Worm (Caenorhabditis elegans) whole organism, L4 larva: ENCODE measurements around the gene Y73B6BL.288.

Source experiments
- F37D6.2 ChIP-seq: sonication (generic microtip); optimal IDR thresholded peaks from 2 replicates; lab custom pipeline; 2016; ENCODE audit warnings: mild to moderate bottlenecking, missing genetic modification characterization, missing compliant biosample characterization
- F44E2.7 ChIP-seq: fragments of 200-800 bp; sonication (Bioruptor generic); IDR thresholded peaks from 2 replicates; pipeline ENCODE4 v2.1.2; 2022; ENCODE audit warnings: missing genetic modification characterization, missing compliant biosample characterization
- T26A8.4 ChIP-seq: fragments of 200-800 bp; sonication (Bioruptor generic); IDR thresholded peaks from 2 replicates; pipeline ENCODE4 v1.3.6; 2022; ENCODE audit warnings: missing genetic modification characterization, missing compliant biosample characterization
- Y105C5A.15 ChIP-seq: fragments of 200-800 bp; sonication (Bioruptor generic); IDR thresholded peaks from 2 replicates; pipeline ENCODE4 v1.3.6; 2022; ENCODE audit warnings: missing genetic modification characterization, missing compliant biosample characterization
- Y48G9A.11 ChIP-seq: fragments of 200-800 bp; sonication (Bioruptor generic); IDR thresholded peaks from 2 replicates; pipeline ENCODE4 v1.3.6; 2022; ENCODE audit warnings: missing genetic modification reagents, missing genetic modification characterization, missing compliant biosample characterization
- aha-1 ChIP-seq: fragments of 150-350 bp; peaks from one replicate; lab custom pipeline; 2014; ENCODE audit warnings: missing biosample characterization, missing genetic modification characterization
- ceh-20 ChIP-seq: fragments of 200-800 bp; sonication (Bioruptor generic); IDR thresholded peaks from 2 replicates; pipeline ENCODE4 v1.3.6; 2022; ENCODE audit warnings: missing genetic modification reagents, missing genetic modification characterization, missing compliant biosample characterization
- ceh-82 ChIP-seq: sonication (generic microtip); optimal IDR thresholded peaks from 2 replicates; lab custom pipeline; 2017; ENCODE audit warnings: missing biosample characterization, missing genetic modification characterization
- ctbp-1 ChIP-seq: fragments of 200-800 bp; sonication (Bioruptor generic); IDR thresholded peaks from 2 replicates; pipeline ENCODE4 v1.3.6; 2022; ENCODE audit warnings: missing genetic modification reagents, missing genetic modification characterization, missing compliant biosample characterization
- daf-19 ChIP-seq: fragments of 200-800 bp; sonication (Bioruptor generic); conservative IDR thresholded peaks from 2 replicates; pipeline ENCODE4 v1.3.6; 2022; ENCODE audit warnings: missing genetic modification characterization, missing compliant biosample characterization
- dmd-9 ChIP-seq: fragments of 200-800 bp; sonication (Bioruptor generic); IDR thresholded peaks from 2 replicates; pipeline ENCODE4 v1.3.6; 2022; ENCODE audit warnings: missing genetic modification reagents, missing genetic modification characterization, missing compliant biosample characterization
- dpl-1 ChIP-seq: fragments of 150-350 bp; optimal IDR thresholded peaks from 2 replicates; lab custom pipeline; 2014; ENCODE audit warnings: missing biosample characterization, missing genetic modification reagents, missing genetic modification characterization
- fkh-10 ChIP-seq: fragments of 150-350 bp; optimal IDR thresholded peaks from 2 replicates; lab custom pipeline; 2014; ENCODE audit warnings: missing biosample characterization, missing genetic modification reagents, missing genetic modification characterization
- fos-1 ChIP-seq: fragments of 150-350 bp; optimal IDR thresholded peaks from 2 replicates; lab custom pipeline; 2014; ENCODE audit warnings: missing biosample characterization, missing genetic modification characterization
- gei-8 ChIP-seq: fragments of 200-800 bp; sonication (Bioruptor generic); optimal IDR thresholded peaks from 2 replicates; lab custom pipeline; 2018; ENCODE audit warnings: mild to moderate bottlenecking, missing genetic modification characterization, missing compliant biosample characterization
- hif-1 ChIP-seq, 2 experiments: sonication (generic microtip); optimal IDR thresholded peaks; 2 replicates each; lab custom pipeline; 2016 to 2017; ENCODE audit warnings: missing compliant biosample characterization in 2 of 2, missing genetic modification characterization in 2 of 2, missing genetic modification reagents in 2 of 2, missing genotype in 2 of 2, mild to moderate bottlenecking in 1 of 2
- jun-1 ChIP-seq: fragments of 150-350 bp; optimal IDR thresholded peaks from 2 replicates; lab custom pipeline; 2014; ENCODE audit warnings: missing biosample characterization, missing genetic modification reagents, missing genetic modification characterization
- lin-38 ChIP-seq: fragments of 200-800 bp; sonication (Bioruptor generic); IDR thresholded peaks from 2 replicates; pipeline ENCODE4 v1.3.6; 2022; ENCODE audit warnings: missing genetic modification reagents, missing genetic modification characterization, missing compliant biosample characterization
- mes-2 ChIP-seq: sonication (generic microtip); optimal IDR thresholded peaks from 2 replicates; lab custom pipeline; 2016; ENCODE audit warnings: missing genotype, mild to moderate bottlenecking, missing genetic modification characterization, missing compliant biosample characterization; ENCODE audit not compliant: poor library complexity, severe bottlenecking
- mxl-2 ChIP-seq: fragments of 200-800 bp; sonication (Bioruptor generic); conservative IDR thresholded peaks from 2 replicates; pipeline ENCODE4 v1.3.6; 2022; ENCODE audit warnings: missing genetic modification reagents, missing genetic modification characterization, missing compliant biosample characterization
- mxl-3 ChIP-seq: fragments of 200-800 bp; sonication (Bioruptor generic); optimal IDR thresholded peaks from 2 replicates; lab custom pipeline; 2018; ENCODE audit warnings: mild to moderate bottlenecking, missing genetic modification characterization, missing compliant biosample characterization
- nhr-102 ChIP-seq: sonication (generic microtip); optimal IDR thresholded peaks from 2 replicates; lab custom pipeline; 2016; ENCODE audit warnings: mild to moderate bottlenecking, missing genetic modification characterization, moderate library complexity, missing compliant biosample characterization
- nhr-41 ChIP-seq: fragments of 200-800 bp; sonication (Bioruptor generic); IDR thresholded peaks from 2 replicates; pipeline ENCODE4 v1.3.6; 2022; ENCODE audit warnings: missing genetic modification reagents, missing genetic modification characterization, missing compliant biosample characterization
- nhr-42 ChIP-seq: fragments of 200-800 bp; sonication (Bioruptor generic); IDR thresholded peaks from 2 replicates; pipeline ENCODE4 v1.3.6; 2022; ENCODE audit warnings: missing genetic modification characterization, missing compliant biosample characterization
- rbr-2 ChIP-seq: sonication (generic microtip); optimal IDR thresholded peaks from 2 replicates; lab custom pipeline; 2016; ENCODE audit warnings: missing genotype, missing genetic modification characterization, missing compliant biosample characterization
- set-16 ChIP-seq: fragments of 200-800 bp; sonication (Bioruptor generic); IDR thresholded peaks from 2 replicates; pipeline ENCODE4 v1.3.6; 2022; ENCODE audit warnings: missing genetic modification reagents, missing genetic modification characterization, missing compliant biosample characterization
- spr-1 ChIP-seq: sonication (generic microtip); optimal IDR thresholded peaks from 2 replicates; lab custom pipeline; 2016; ENCODE audit warnings: mild to moderate bottlenecking, missing genetic modification characterization, missing compliant biosample characterization
- spr-3 ChIP-seq: fragments of 200-800 bp; sonication (Bioruptor generic); optimal IDR thresholded peaks from 2 replicates; lab custom pipeline; 2018; ENCODE audit warnings: mild to moderate bottlenecking, missing genetic modification characterization, missing compliant biosample characterization
- tra-1 ChIP-seq: fragments of 200-800 bp; sonication (Bioruptor generic); IDR thresholded peaks from 2 replicates; pipeline ENCODE4 v1.3.6; 2022; ENCODE audit warnings: missing genetic modification reagents, missing genetic modification characterization, missing compliant biosample characterization
- unc-62 ChIP-seq, 3 experiments: fragments of 150-350 bp in 1 of 3; sonication (generic microtip); optimal IDR thresholded peaks in 2 of 3; peaks in 1 of 3; 1 replicate in 1 of 3; 2 replicates in 2 of 3; lab custom pipeline; 2014 to 2017; ENCODE audit warnings: missing biosample characterization in 3 of 3, missing genetic modification characterization in 3 of 3, missing genetic modification reagents in 3 of 3, missing genotype in 1 of 3
- zfp-2 ChIP-seq: sonication (generic microtip); optimal IDR thresholded peaks from 2 replicates; lab custom pipeline; 2016; ENCODE audit warnings: mild to moderate bottlenecking, missing genetic modification characterization, missing compliant biosample characterization
- zip-11 ChIP-seq: fragments of 200-800 bp; sonication (Bioruptor generic); IDR thresholded peaks from 2 replicates; pipeline ENCODE4 v1.3.6; 2022; ENCODE audit warnings: missing genetic modification characterization, missing compliant biosample characterization
- ztf-11 ChIP-seq: fragments of 150-350 bp; optimal IDR thresholded peaks from 2 replicates; lab custom pipeline; 2014; ENCODE audit warnings: missing biosample characterization, missing genetic modification characterization
- ztf-7 ChIP-seq: fragments of 150-350 bp; optimal IDR thresholded peaks from 2 replicates; lab custom pipeline; 2014; ENCODE audit warnings: missing biosample characterization, missing genetic modification characterization

Y73B6BL.288 gene

DNA sequence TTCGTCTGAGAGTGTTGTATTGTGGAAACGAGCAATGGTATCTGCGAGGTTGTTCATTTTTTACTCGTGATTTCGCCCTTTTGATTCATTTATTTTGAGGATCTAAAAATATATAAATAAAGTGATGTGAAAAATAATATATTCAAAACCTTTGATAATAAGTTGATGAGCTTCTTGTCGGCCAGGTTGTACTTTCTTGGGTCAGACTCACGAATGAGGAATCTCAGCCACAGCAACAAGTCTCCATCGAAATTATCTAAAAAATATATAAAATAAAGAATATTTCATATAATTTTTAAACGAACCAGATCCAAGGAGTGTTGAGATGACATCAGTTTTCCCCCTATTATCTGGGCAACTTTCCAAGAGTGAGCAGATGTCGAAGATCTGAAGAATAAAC lies at the start of gene Y73B6BL.288:
Gene Y73B6BL.288, minus strand, starts transcription at position 101 of the 400 bp plus-strand sequence.
- TF ChIP-seq dmd-9 (GFP tag; lab: Robert Waterston, UW), result no peak
- TF ChIP-seq daf-19 (GFP tag; lab: Robert Waterston, UW), result no peak
- no peak for TF ChIP-seq zip-11
- no peak for TF ChIP-seq spr-3 (GFP tag; lab: Kevin White, UChicago)
- no peak for TF ChIP-seq mxl-2 (GFP tag; lab: Robert Waterston, UW)
- no peak for TF ChIP-seq gei-8 (GFP tag; lab: Kevin White, UChicago)
- no peak for TF ChIP-seq nhr-42 (GFP tag; lab: Robert Waterston, UW)
- no peak for TF ChIP-seq aha-1
- no peak for TF ChIP-seq rbr-2
- TF ChIP-seq ceh-82 (tag; lab: Kevin White, UChicago), result no peak
- TF ChIP-seq nhr-41 (GFP tag; lab: Robert Waterston, UW), result no peak
- no peak for TF ChIP-seq fkh-10 (GFP tag; lab: Kevin White, UChicago)
- TF ChIP-seq mxl-3 (GFP tag; lab: Kevin White, UChicago), result no peak
- no peak for TF ChIP-seq fos-1 (tag; lab: Kevin White, UChicago)
- TF ChIP-seq spr-1, result no peak

DNA sequence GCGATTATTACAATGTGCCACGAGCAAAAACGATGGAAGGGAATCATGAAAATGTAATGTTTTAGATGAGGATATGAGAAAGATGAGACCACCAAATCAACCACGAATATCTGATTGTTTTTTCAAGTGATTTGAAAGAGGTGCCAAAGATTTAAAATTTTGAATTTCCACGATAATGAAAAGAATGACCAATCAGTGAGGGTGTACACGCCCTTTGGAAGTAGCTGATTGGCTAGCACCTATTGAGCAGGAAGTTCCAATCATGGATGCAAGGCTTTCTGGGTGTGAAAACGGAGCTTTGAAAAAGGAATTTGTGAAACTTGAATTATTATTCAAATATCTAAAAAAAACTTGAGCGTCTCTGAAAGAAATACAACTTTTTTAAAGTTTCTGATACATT lies 49.2 kb upstream of the Y73B6BL.288 start:
- TF ChIP-seq Y48G9A.11 (GFP tag; lab: Robert Waterston, UW) (no peak), unc-62 (GFP tag; optimal IDR thresholded peaks at IDR 0.05 in 1 of 2; lab: Kevin White, UChicago) (peak in 1 of 2 experiments; percentile 15), unc-62 (tag; optimal IDR thresholded peaks at IDR 0.05; lab: Kevin White, UChicago) (no peak)

DNA sequence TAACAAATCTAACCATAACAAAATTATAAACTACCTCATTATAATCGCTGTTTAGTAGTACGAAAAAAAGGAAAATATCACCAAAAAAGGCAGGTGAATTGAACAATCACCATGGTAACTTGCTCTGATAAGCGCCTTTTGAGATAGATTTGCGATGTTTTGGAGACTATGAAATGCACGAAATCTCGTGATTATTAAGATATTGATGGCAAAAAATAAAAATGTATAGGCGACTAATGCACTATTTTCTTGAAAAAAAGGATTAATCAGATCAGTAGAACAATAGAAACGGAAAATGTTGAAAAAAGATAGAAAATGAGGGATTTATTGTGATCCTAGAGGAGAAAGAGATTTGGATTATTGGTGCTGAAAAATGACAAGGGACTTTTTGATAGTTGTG lies 46.2 kb upstream of the Y73B6BL.288 start:
- TF ChIP-seq F37D6.2, result no peak
- TF ChIP-seq hif-1 (tag; optimal IDR thresholded peaks at IDR 0.05; lab: Kevin White, UChicago), result no peak

DNA sequence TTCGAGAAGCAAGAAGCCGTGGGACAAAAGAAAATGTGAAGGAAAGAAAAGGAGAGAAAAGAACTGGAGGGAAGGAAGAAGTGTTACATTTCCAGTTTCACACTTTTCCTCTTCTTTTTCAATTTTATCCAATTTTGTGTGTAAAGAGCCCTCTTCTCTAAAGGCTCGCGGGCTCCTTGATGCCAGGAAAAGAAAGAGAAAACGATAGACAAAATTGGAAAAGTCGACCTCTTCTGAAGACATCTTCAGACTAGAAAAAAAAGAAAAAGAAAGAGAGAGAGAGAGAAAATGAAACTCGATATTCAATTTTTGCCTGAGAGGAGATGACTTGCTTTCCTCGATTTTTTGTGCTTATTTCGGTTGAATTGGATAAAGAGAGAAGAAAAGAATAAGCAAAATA lies 42.7 kb upstream of the Y73B6BL.288 start:
- peak; percentile 13; the same call in 1 of the 2 replicates for TF ChIP-seq ctbp-1
- peak; percentile 69 for TF ChIP-seq fkh-10 (GFP tag; lab: Kevin White, UChicago)
- no peak for TF ChIP-seq tra-1 (GFP tag; lab: Robert Waterston, UW)

DNA sequence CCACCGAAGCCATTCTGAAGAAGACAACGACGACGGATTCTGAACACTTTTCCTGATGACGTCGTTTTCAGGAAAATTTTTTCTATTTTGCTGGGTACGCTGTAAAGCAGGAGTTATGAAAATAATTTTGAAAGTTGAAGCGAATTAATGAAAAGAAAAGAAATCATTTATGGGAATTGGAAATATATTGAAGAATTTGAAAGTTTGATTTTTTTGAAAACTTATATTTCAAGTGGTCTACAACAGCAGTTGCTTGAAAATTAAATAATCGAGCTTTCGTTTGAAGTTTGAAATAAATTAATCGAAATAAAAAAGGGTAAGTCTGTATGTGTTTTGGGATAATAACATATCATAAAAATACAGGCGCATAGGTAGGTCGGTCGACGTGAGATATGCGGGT lies 41.6 kb upstream of the Y73B6BL.288 start, which contains the start of gene shl-1:
Gene shl-1, minus strand, starts transcription at position 101 of the 400 bp plus-strand sequence.
- TF ChIP-seq nhr-102 (no peak), aha-1 (peak; percentile 79)

DNA sequence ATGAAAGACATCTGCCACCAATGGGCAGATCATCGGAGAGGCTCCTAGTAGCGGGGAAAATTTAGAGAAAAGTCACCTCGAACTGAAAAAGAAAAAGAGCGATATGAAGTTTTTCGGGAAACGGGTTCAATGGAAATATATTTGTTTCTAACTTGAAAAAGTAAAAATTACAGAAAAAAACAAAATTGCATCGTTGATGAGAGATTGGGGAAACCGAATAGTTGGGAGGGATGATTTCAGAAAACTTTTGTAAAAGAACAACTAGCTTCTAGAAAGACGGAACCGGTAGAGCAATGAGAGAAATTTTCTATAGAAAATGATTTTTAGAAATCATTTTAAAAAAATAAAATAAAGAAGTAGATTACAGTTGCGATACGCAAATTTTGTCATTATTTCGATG lies 36.1 kb upstream of the Y73B6BL.288 start:
- TF ChIP-seq jun-1 (tag; lab: Kevin White, UChicago), result no peak
- no peak for TF ChIP-seq mes-2 (tag; lab: Kevin White, UChicago)
- TF ChIP-seq set-16 (GFP tag; lab: Robert Waterston, UW), result no peak
- TF ChIP-seq ztf-11 (tag; lab: Kevin White, UChicago), result no peak
- TF ChIP-seq nhr-102, result peak; percentile 62
- TF ChIP-seq ztf-7 (tag; lab: Kevin White, UChicago), result no peak
- peak; percentile 62 for TF ChIP-seq spr-1
- no peak for TF ChIP-seq F44E2.7 (GFP tag; lab: Robert Waterston, UW)
- TF ChIP-seq Y105C5A.15, result no peak
- 0 out of 2 replicates have a peak, but pooled peaks have one; percentile 19 for TF ChIP-seq lin-38 (GFP tag; lab: Robert Waterston, UW)
- peak; percentile 25 for TF ChIP-seq dpl-1 (GFP tag; lab: Kevin White, UChicago)
- TF ChIP-seq T26A8.4 (GFP tag; lab: Robert Waterston, UW), result peak; percentile 94
- no peak for TF ChIP-seq ceh-20 (GFP tag; lab: Robert Waterston, UW)
- no peak for TF ChIP-seq zfp-2
